Worm (Caenorhabditis elegans): ENCODE data around the gene srlf-35.

srlf-35 gene

DNA sequence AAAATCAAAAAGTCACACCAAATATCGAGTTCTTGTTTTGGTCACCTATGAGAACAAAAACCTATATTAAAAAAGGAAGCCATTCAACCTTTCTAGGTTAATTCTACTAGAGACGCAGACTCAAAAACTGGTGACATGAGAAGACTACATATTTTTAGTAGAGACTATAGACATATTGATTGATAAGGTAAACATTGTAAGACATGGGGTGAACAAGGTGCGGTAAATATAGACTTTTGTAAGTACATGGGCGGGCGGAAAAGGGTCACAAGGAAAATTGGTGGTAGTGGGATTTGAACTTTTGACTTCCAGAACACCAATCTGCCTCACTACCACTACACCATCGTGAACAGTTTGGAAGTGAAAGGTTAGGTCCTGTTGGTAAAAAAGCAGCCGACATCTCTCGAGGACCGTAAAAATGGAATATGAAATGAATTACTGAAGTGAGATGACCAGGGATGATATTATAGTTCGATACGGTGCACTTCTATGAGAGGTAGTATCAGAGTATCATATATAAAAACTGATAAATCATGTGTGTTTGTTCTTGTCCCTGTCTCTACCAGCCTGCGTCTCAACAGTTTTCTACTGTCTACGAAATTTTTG is 19.4 kb upstream of the srlf-35 start, which contains the start of gene nhr-212:
nhr-212 (plus strand) TSS at position 573 of the 606 bp plus-strand sequence.
- TF ChIP-seq him-1 (tag; optimal IDR thresholded peaks at IDR 0.05) (no peak), W03F9.2 (tag; optimal IDR thresholded peaks at IDR 0.05) (no peak), dao-5 (tag; optimal IDR thresholded peaks at IDR 0.05) (no peak)

DNA sequence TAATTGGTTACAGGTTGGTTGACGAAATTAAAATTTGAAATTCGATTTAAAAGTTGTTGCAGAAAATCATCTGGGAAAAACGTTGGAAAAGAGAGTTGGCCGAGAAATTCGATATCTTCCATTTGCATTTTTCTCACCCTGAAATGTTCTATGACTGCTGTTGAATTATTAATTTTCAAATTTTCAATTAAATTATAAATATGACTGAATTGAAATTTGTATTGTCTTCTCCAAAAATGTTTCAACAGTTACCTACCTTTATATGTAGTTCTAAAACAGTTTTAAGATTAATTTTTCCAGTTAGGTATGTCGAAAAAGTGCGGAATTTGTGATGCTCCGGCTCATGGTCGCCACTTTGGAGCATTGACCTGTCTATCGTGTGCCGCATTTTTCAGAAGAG is 17.1 kb upstream of the srlf-35 start, which contains the start of gene nhr-211:
nhr-211 (plus strand) TSS at position 301 of the 400 bp plus-strand sequence.
- TF ChIP-seq dao-5 (tag; optimal IDR thresholded peaks at IDR 0.05) (no peak), him-1 (tag; optimal IDR thresholded peaks at IDR 0.05) (no peak), W03F9.2 (tag; optimal IDR thresholded peaks at IDR 0.05) (no peak)

- TF ChIP-seq him-1 (tag; optimal IDR thresholded peaks at IDR 0.05) (no peak), dao-5 (tag; optimal IDR thresholded peaks at IDR 0.05) (no peak), W03F9.2 (tag; optimal IDR thresholded peaks at IDR 0.05) (no peak)
Measured at ce11 chrV:487980-488379, 15.8 kb upstream of the srlf-35 start.

DNA sequence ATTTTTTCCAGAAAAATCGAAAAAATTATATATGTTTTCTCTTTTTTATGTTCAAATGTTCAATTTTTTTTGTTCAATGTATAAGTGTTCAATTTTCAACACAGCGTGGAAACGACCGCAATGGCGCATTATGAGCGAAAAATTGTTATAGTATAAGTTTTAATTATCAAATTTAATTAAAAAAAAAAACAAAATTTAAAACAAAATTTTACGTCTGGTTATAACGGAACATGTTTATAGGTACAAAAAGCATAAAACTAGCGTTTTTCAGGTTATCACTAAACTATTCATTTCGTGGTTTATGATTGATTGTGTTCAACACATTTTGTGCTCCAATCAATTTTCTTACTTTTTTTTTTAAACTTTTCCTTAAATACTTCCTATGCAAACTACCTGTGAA is 14.5 kb upstream of the srlf-35 start, which contains the start of gene nhr-106:
nhr-106 (plus strand) TSS at position 301 of the 400 bp plus-strand sequence.
- TF ChIP-seq W03F9.2 (tag; optimal IDR thresholded peaks at IDR 0.05) (no peak), him-1 (tag; optimal IDR thresholded peaks at IDR 0.05) (no peak), dao-5 (tag; optimal IDR thresholded peaks at IDR 0.05) (no peak)

DNA sequence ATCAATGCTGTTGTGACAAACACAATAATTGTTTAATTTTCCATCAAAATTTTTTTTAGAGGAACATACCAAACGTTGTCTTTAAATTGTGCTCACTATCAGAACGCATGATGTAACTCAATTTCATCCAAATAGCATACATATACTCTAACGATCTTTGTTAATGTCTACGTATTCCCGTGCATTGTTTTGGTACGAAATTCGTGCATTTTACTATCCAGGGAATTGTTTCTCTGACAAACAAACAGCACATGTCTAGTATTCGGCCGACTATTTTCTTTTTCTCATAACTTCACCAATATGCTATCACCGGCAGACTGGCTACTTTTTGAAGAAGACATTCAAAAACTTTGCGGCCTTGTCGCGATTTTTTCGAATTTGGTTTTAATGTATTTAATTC is 12.4 kb upstream of the srlf-35 start, which contains the start of gene str-196:
str-196 (plus strand) TSS at position 301 of the 400 bp plus-strand sequence.
- no peak for TF ChIP-seq dao-5 (tag; optimal IDR thresholded peaks at IDR 0.05)
- no peak for TF ChIP-seq W03F9.2 (tag; optimal IDR thresholded peaks at IDR 0.05)
- TF ChIP-seq him-1 (tag; optimal IDR thresholded peaks at IDR 0.05) = no peak

ce11 chrV:494284-494683 is 9.5 kb upstream of the srlf-35 start, which contains the start of gene nhr-131:
Gene nhr-131 (plus strand): TSS chrV:494370.
- TF ChIP-seq dao-5 (tag; optimal IDR thresholded peaks at IDR 0.05) = no peak
- TF ChIP-seq him-1 (tag; optimal IDR thresholded peaks at IDR 0.05) = no peak
- no peak for TF ChIP-seq W03F9.2 (tag; optimal IDR thresholded peaks at IDR 0.05)

- TF ChIP-seq W03F9.2 (tag; optimal IDR thresholded peaks at IDR 0.05) (no peak), dao-5 (tag; optimal IDR thresholded peaks at IDR 0.05) (no peak), him-1 (tag; optimal IDR thresholded peaks at IDR 0.05) (no peak)
Measured at ce11 chrV:497399-497798, 6.4 kb upstream of the srlf-35 start, which contains the start of gene T01G6.1. Gene T01G6.1 (plus strand): TSS chrV:497699.

DNA sequence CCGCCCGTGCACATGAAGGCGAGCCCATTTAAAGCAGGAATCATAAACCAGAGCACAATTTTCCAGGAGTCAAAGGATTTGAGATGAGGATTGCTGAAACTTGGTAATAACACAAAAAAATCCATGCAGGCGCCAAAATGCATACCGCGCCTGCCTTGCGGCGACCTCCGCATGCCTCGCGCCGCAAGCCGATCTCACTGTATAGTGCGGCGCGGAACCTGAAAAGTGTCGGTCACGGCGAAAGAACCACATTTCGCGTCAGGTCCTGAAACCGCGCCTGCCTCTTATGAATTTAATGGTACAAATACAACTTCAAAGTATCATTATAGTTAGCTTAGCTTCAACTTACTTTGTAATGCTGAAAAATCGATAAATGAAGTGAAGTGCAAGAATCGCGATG is 3.3 kb upstream of the srlf-35 start:
- no peak for TF ChIP-seq W03F9.2 (tag; optimal IDR thresholded peaks at IDR 0.05)
- no peak for TF ChIP-seq him-1 (tag; optimal IDR thresholded peaks at IDR 0.05)
- no peak for TF ChIP-seq dao-5 (tag; optimal IDR thresholded peaks at IDR 0.05)

DNA sequence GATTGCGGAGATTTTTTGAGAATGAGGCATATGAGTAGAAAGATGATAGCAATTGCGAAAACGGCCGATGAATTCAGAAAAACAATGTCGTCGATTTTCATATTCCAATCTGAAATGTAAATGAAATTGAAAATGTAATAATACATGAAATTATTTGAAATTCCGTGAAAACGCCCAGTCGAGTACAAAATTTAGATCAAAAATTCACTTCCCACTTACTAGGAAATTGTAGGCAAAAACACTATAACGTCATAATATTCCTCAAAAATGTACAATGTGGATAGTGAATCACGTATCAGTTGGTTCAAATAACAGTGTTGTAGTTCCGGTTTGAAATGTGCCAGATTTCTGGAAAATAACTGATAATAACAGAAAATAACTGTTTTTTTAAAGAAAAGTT is 2.6 kb upstream of the srlf-35 start, which contains the start of gene str-256:
str-256 (minus strand) TSS at position 101 of the 400 bp plus-strand sequence.
- TF ChIP-seq dao-5 (tag; optimal IDR thresholded peaks at IDR 0.05) (no peak), him-1 (tag; optimal IDR thresholded peaks at IDR 0.05) (no peak), W03F9.2 (tag; optimal IDR thresholded peaks at IDR 0.05) (no peak)

ce11 chrV:502803-503273 is 990 bp upstream of the srlf-35 start, which contains the start of gene T01G6.10:
Gene T01G6.10 (minus strand): TSS chrV:503223.
- TF ChIP-seq W03F9.2 (tag; optimal IDR thresholded peaks at IDR 0.05) (no peak), him-1 (tag; optimal IDR thresholded peaks at IDR 0.05) (no peak), dao-5 (tag; optimal IDR thresholded peaks at IDR 0.05) (no peak)

- TF ChIP-seq W03F9.2 (tag; optimal IDR thresholded peaks at IDR 0.05) (no peak), dao-5 (tag; optimal IDR thresholded peaks at IDR 0.05) (no peak), him-1 (tag; optimal IDR thresholded peaks at IDR 0.05) (no peak)
Measured at ce11 chrV:505191-505590, 1.4 kb downstream of the srlf-35 start, which contains the start of gene srlf-19. Gene srlf-19 (plus strand): TSS chrV:505491.

DNA sequence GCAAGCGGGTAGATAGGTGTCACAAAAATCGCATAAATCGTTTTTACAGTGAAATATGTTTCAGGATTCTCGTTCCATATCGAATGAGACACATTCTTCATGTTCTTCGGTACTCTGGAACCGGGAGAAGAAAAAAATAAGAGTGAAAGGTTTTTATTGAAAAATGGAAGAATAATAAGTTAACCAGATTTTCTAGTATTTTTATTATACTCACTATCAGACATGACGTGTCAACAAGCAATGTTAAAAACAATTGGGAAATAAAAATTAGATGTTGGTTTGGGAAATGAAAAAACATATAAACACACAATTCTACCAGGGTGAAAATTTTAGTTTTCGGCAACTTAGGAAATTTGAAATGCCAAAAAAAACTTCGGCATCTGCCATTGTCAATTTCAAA is 8.6 kb downstream of the srlf-35 start, which contains the start of gene srh-37:
srh-37 (minus strand) TSS at position 101 of the 400 bp plus-strand sequence.
- TF ChIP-seq dao-5 (tag; optimal IDR thresholded peaks at IDR 0.05) (no peak), W03F9.2 (tag; optimal IDR thresholded peaks at IDR 0.05) (no peak), him-1 (tag; optimal IDR thresholded peaks at IDR 0.05) (no peak)

- TF ChIP-seq him-1 (tag; optimal IDR thresholded peaks at IDR 0.05) = no peak
- no peak for TF ChIP-seq W03F9.2 (tag; optimal IDR thresholded peaks at IDR 0.05)
- TF ChIP-seq dao-5 (tag; optimal IDR thresholded peaks at IDR 0.05) = no peak
Measured at ce11 chrV:519445-519844, 15.6 kb downstream of the srlf-35 start, which contains the start of gene nhr-210. Gene nhr-210 (minus strand): TSS chrV:519545.

DNA sequence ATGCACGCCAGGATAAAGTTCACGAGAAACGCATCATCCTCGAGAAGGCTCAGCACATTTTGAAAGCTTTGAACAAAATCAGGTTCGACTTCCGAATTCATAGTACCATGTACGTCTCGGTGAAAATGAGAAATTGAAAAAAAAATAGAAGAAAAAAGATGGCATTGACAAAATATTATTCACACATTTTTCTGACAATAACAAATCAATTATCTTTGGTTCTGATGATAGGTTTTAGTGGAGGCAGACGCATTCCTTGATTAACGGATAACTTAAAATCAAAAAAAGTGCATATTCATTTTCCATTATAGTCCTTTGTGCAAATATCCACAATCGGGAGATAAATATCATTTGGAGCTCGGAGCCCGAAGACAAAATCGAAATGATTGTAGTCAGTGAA is 17.7 kb downstream of the srlf-35 start, which contains the start of gene srw-107:
srw-107 (minus strand) TSS at position 101 of the 400 bp plus-strand sequence.
- TF ChIP-seq him-1 (tag; optimal IDR thresholded peaks at IDR 0.05) (no peak), dao-5 (tag; optimal IDR thresholded peaks at IDR 0.05) (no peak)

All from whole organism, L4/young adult.